Worm (Caenorhabditis elegans) whole organism, L3 larva: ENCODE measurements around the gene C17F4.12.

Source experiments
- ZK546.5 ChIP-seq: sonication (generic microtip); optimal IDR thresholded peaks from 2 replicates; lab custom pipeline; 2017; ENCODE audit warnings: missing biosample characterization, missing genetic modification characterization
- aly-2 ChIP-seq: fragments of 150-350 bp; optimal IDR thresholded peaks from 2 replicates; lab custom pipeline; 2014; ENCODE audit warnings: missing biosample characterization, missing genetic modification characterization
- ama-1 ChIP-seq: fragments of 150-350 bp; optimal IDR thresholded peaks from 2 replicates; lab custom pipeline; 2018
- ceh-82 ChIP-seq: fragments of 150-350 bp; optimal IDR thresholded peaks from 2 replicates; lab custom pipeline; 2014; ENCODE audit warnings: missing biosample characterization, missing genetic modification characterization
- egl-27 ChIP-seq: sonication (generic microtip); optimal IDR thresholded peaks from 4 replicates; lab custom pipeline; 2017; ENCODE audit warnings: missing biosample characterization, missing genetic modification reagents, missing genetic modification characterization
- elt-1 ChIP-seq: fragments of 150-350 bp; optimal IDR thresholded peaks from 2 replicates; lab custom pipeline; 2014; ENCODE audit warnings: missing biosample characterization, missing genetic modification characterization
- elt-2 ChIP-seq: sonication (generic microtip); optimal IDR thresholded peaks from 2 replicates; lab custom pipeline; 2016; ENCODE audit warnings: missing genetic modification reagents, mild to moderate bottlenecking, missing genetic modification characterization, missing compliant biosample characterization
- elt-3 ChIP-seq, 3 experiments: fragments of 150-350 bp in 1 of 3; sonication (generic microtip) in 2 of 3; optimal IDR thresholded peaks; 2 replicates in 2 of 3; 4 replicates in 1 of 3; lab custom pipeline; 2014 to 2017; ENCODE audit warnings: missing biosample characterization in 3 of 3, missing genetic modification characterization in 3 of 3
- eor-1 ChIP-seq, 2 experiments: fragments of 150-350 bp; optimal IDR thresholded peaks; 2 replicates each; lab custom pipeline; 2014 to 2018; ENCODE audit warnings: missing biosample characterization in 2 of 2, missing genetic modification characterization in 2 of 2
- fkh-10 ChIP-seq: sonication (generic microtip); optimal IDR thresholded peaks from 2 replicates; lab custom pipeline; 2017; ENCODE audit warnings: missing biosample characterization, missing genetic modification reagents, missing genetic modification characterization
- fkh-2 ChIP-seq: fragments of 150-350 bp; optimal IDR thresholded peaks from 2 replicates; lab custom pipeline; 2014; ENCODE audit warnings: missing biosample characterization, missing genetic modification reagents, missing genetic modification characterization
- fos-1 ChIP-seq: fragments of 150-350 bp; optimal IDR thresholded peaks from 2 replicates; lab custom pipeline; 2014; ENCODE audit warnings: missing biosample characterization, missing genetic modification characterization
- hmg-11 ChIP-seq: sonication (generic microtip); optimal IDR thresholded peaks from 2 replicates; lab custom pipeline; 2016; ENCODE audit warnings: missing genetic modification characterization, missing compliant biosample characterization
- jun-1 ChIP-seq: fragments of 150-350 bp; optimal IDR thresholded peaks from 2 replicates; lab custom pipeline; 2014; ENCODE audit warnings: missing biosample characterization, missing genetic modification reagents, missing genetic modification characterization
- lin-15B ChIP-seq: fragments of 150-350 bp; optimal IDR thresholded peaks from 2 replicates; lab custom pipeline; 2014; ENCODE audit warnings: missing biosample characterization, missing genetic modification characterization
- lin-39 ChIP-seq: fragments of 150-350 bp; optimal IDR thresholded peaks from 2 replicates; lab custom pipeline; 2018; ENCODE audit warnings: missing biosample characterization, missing genetic modification reagents, missing genetic modification characterization
- lsy-12 ChIP-seq: sonication (generic microtip); optimal IDR thresholded peaks from 2 replicates; lab custom pipeline; 2016; ENCODE audit warnings: mild to moderate bottlenecking, missing genetic modification characterization, missing compliant biosample characterization
- mdl-1 ChIP-seq: fragments of 150-350 bp; optimal IDR thresholded peaks from 2 replicates; lab custom pipeline; 2014; ENCODE audit warnings: missing biosample characterization, missing genetic modification characterization
- mml-1 ChIP-seq: fragments of 150-350 bp; sonication (generic microtip); optimal IDR thresholded peaks from 3 replicates; lab custom pipeline; 2014; ENCODE audit warnings: missing biosample characterization, missing genetic modification characterization
- nhr-11 ChIP-seq: fragments of 150-350 bp; optimal IDR thresholded peaks from 2 replicates; lab custom pipeline; 2014; ENCODE audit warnings: missing biosample characterization, missing genetic modification characterization
- nhr-12 ChIP-seq: fragments of 150-350 bp; optimal IDR thresholded peaks from 2 replicates; lab custom pipeline; 2014; ENCODE audit warnings: missing biosample characterization, missing genetic modification characterization
- nhr-23 ChIP-seq: fragments of 150-350 bp; optimal IDR thresholded peaks from 2 replicates; lab custom pipeline; 2014; ENCODE audit warnings: missing biosample characterization, missing genetic modification reagents, missing genetic modification characterization
- nhr-25 ChIP-seq: sonication (generic microtip); optimal IDR thresholded peaks from 2 replicates; lab custom pipeline; 2017; ENCODE audit warnings: missing biosample characterization, missing genetic modification characterization
- nhr-28 ChIP-seq: fragments of 150-350 bp; optimal IDR thresholded peaks from 2 replicates; lab custom pipeline; 2014; ENCODE audit warnings: missing biosample characterization, missing genetic modification characterization
- nhr-67 ChIP-seq: fragments of 150-350 bp; optimal IDR thresholded peaks from 2 replicates; lab custom pipeline; 2014; ENCODE audit warnings: missing biosample characterization, missing genetic modification characterization
- nhr-77 ChIP-seq: fragments of 150-350 bp; optimal IDR thresholded peaks from 2 replicates; lab custom pipeline; 2014; ENCODE audit warnings: missing biosample characterization, missing genetic modification characterization
- pqm-1 ChIP-seq: fragments of 150-350 bp; optimal IDR thresholded peaks from 2 replicates; lab custom pipeline; 2017; ENCODE audit warnings: missing biosample characterization, missing genetic modification characterization, inconsistent platforms
- sea-2 ChIP-seq: fragments of 150-350 bp; sonication (generic microtip); optimal IDR thresholded peaks from 4 replicates; lab custom pipeline; 2014; ENCODE audit warnings: missing biosample characterization, missing genetic modification reagents, missing genetic modification characterization
- snpc-4 ChIP-seq: fragments of 150-350 bp; optimal IDR thresholded peaks from 2 replicates; lab custom pipeline; 2014; ENCODE audit warnings: missing biosample characterization, missing genetic modification characterization
- tbx-2 ChIP-seq: sonication (generic microtip); optimal IDR thresholded peaks from 2 replicates; lab custom pipeline; 2016; ENCODE audit warnings: mild to moderate bottlenecking, missing genetic modification characterization, missing compliant biosample characterization
- unc-39 ChIP-seq: sonication (generic microtip); optimal IDR thresholded peaks from 4 replicates; lab custom pipeline; 2017; ENCODE audit warnings: missing biosample characterization, missing genetic modification characterization
- zag-1 ChIP-seq: fragments of 150-350 bp; optimal IDR thresholded peaks from 2 replicates; lab custom pipeline; 2014; ENCODE audit warnings: missing biosample characterization, missing genetic modification characterization
- ztf-4 ChIP-seq: fragments of 150-350 bp; optimal IDR thresholded peaks from 2 replicates; lab custom pipeline; 2014; ENCODE audit warnings: missing biosample characterization, missing genetic modification characterization

The C17F4.12 gene

DNA sequence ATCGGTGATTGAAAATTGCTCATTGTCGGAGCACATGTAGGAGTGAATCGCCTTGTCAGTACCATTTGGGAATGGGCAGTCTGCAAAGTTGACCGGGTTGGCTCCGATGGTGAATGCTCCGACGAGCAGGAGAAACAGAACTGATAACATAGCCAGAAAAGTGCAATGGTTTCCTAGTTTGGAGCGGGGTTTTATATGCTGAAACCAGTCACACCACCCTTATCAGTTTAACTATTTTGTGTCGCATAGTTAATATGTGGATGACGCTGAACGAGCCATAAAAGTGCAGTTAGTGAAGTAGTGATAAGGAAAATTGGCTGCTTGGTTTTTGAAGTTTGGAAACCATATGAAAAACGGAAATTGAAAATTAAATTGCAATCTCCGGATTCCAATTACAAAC lies 1.9 kb upstream of the C17F4.12 start, which contains the start of gene C17F4.7:
Gene C17F4.7, minus strand, starts transcription at position 180 of the 400 bp plus-strand sequence.
- TF ChIP-seq ama-1 (lab: Kevin White, UChicago) (no peak), ZK546.5 (tag; lab: Kevin White, UChicago) (no peak), elt-2 (tag; lab: Kevin White, UChicago) (peak; percentile 99), nhr-11 (no peak), lin-39 (tag; lab: Kevin White, UChicago) (no peak), pqm-1 (tag; lab: Kevin White, UChicago) (peak; percentile 96), lin-15B (tag; lab: Kevin White, UChicago) (no peak), nhr-25 (tag; lab: Kevin White, UChicago) (no peak), jun-1 (tag; lab: Kevin White, UChicago) (peak; percentile 71), mml-1 (tag; lab: Kevin White, UChicago) (no peak), eor-1 (tag; optimal IDR thresholded peaks at IDR 0.05; lab: Kevin White, UChicago) (no peak), hmg-11 (tag; lab: Kevin White, UChicago) (no peak), sea-2 (GFP tag; lab: Kevin White, UChicago) (no peak)
- TF ChIP-seq, all 47 proteins: peak for 3

DNA sequence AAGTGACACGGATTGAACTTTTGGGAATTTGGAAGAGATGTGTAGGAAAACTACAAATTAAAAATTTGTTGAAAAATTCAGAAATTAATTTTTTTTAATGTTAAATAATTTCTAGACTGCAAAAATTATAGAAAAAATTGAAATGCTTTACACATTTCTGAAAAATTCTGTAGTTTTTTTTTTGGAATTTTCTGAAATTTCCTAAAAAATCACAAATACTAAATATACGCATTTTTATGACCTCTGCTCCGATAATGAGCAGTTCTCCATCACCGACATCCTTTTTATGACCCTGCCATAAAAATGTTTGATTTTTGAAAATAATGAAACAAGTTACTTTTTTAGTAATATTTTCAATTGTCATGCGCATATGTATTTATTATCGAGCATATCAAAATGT lies 788 bp upstream of the C17F4.12 start:
- no peak for TF ChIP-seq fkh-2 (tag; lab: Kevin White, UChicago)
- TF ChIP-seq lin-39 (tag; lab: Kevin White, UChicago): no peak
- TF ChIP-seq ceh-82 (tag; lab: Kevin White, UChicago): no peak
- peak; percentile 54 for TF ChIP-seq nhr-77 (tag; lab: Kevin White, UChicago)
- TF ChIP-seq sea-2 (GFP tag; lab: Kevin White, UChicago): no peak
- no peak for TF ChIP-seq elt-1 (tag; lab: Kevin White, UChicago)
- no peak for TF ChIP-seq nhr-11
- TF ChIP-seq eor-1 (tag; optimal IDR thresholded peaks at IDR 0.05; lab: Kevin White, UChicago): no peak
- TF ChIP-seq elt-2 (tag; lab: Kevin White, UChicago): peak; percentile 50
- no peak for TF ChIP-seq fkh-10
- TF ChIP-seq egl-27 (tag; lab: Kevin White, UChicago): no peak
- TF ChIP-seq fos-1 (tag; lab: Kevin White, UChicago): peak; percentile 9
- no peak for TF ChIP-seq ZK546.5 (tag; lab: Kevin White, UChicago)

ce11 chrII:3241842-3242241 lies 2.1 kb downstream of the C17F4.12 start:
- TF ChIP-seq elt-3 (tag; optimal IDR thresholded peaks at IDR 0.05; lab: Kevin White, UChicago) (peak in 1 of 3 experiments; percentile 27), nhr-23 (peak; percentile 35), mdl-1 (tag; lab: Kevin White, UChicago) (no peak)

DNA sequence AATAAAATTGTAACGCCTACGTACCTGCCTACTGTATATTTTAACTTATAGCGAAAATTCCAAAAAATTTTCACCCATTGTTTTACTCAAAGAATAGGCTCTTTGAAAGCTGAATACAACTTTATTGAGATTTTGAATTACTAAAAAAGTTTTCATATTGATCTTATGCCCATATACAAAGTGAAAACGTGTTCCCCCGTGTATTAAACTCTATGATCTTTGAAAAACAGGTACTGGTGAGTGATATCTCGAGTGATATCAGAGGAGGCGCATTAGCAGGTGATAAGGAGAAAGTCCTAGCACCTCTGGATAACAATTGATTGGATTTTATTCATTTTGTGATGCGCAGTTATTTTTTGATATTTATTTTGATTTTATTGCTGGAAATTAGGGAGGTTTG lies 3.8 kb downstream of the C17F4.12 start, which contains the start of gene C17F4.3:
Gene C17F4.3, plus strand, starts transcription at position 301 of the 400 bp plus-strand sequence.
- TF ChIP-seq sea-2 (GFP tag; lab: Kevin White, UChicago) (no peak), jun-1 (tag; lab: Kevin White, UChicago) (no peak), ztf-4 (tag; lab: Kevin White, UChicago) (no peak), lin-39 (tag; lab: Kevin White, UChicago) (no peak), fkh-2 (tag; lab: Kevin White, UChicago) (no peak), ama-1 (lab: Kevin White, UChicago) (no peak), mml-1 (tag; lab: Kevin White, UChicago) (no peak), aly-2 (tag; lab: Kevin White, UChicago) (no peak), zag-1 (tag; lab: Kevin White, UChicago) (no peak), lsy-12 (tag; lab: Kevin White, UChicago) (no peak), fkh-10 (no peak), nhr-12 (tag; lab: Kevin White, UChicago) (no peak), fos-1 (tag; lab: Kevin White, UChicago) (no peak)

DNA sequence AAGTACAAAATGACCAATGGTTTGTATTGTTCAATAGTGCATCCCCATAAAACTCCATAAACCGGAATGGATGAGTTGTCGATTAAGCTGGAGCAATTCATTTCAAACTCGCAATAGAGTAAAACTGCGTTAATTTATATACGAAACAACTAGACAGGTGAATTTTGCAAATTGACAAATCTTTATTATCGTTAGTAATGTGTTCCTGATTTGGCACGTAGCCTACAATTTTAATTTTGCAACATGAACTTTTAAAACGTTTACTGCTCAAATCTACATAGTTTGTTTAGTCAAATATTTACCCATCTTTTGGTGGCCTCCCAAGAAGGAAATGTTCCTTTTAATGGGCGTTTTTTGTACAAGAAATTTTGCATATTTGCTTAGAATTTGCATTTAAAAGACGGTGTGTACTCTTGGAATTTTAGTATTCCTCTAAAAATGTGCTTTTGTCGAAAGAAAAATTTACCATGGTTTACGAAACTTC lies 6.9 kb downstream of the C17F4.12 start, which contains the start of the genes srz-67 and C17F4.11:
Gene srz-67, minus strand, starts transcription at position 101 of the 484 bp plus-strand sequence.
Gene C17F4.11, plus strand, starts transcription at position 434 of the 484 bp plus-strand sequence.
- TF ChIP-seq snpc-4 (tag; lab: Kevin White, UChicago): no peak
- TF ChIP-seq fos-1 (tag; lab: Kevin White, UChicago): no peak
- no peak for TF ChIP-seq nhr-28 (tag; lab: Kevin White, UChicago)
- TF ChIP-seq tbx-2 (tag; lab: Kevin White, UChicago): no peak
- no peak for TF ChIP-seq unc-39 (tag; lab: Kevin White, UChicago)
- TF ChIP-seq nhr-67 (tag; lab: Kevin White, UChicago): no peak
